Fruit fly (Drosophila melanogaster) whole organism, embryonic: Measurements from ENCODE around the gene CheB93b.
A peak's percentile ranks its signal among the peaks of the same experiment; 100 is the strongest.

ENCODE experiments used
- BEAF-32 ChIP-seq: fragments of 200-800 bp; sonication (Bioruptor generic); optimal IDR thresholded peaks from 3 replicates; lab custom pipeline; 2017; ENCODE audit warnings: missing biosample characterization, missing genetic modification characterization, mild to moderate bottlenecking, moderate library complexity, missing genetic modification reagents
- CG10209 ChIP-seq: fragments of 200-800 bp; sonication (Bioruptor generic); optimal IDR thresholded peaks from 3 replicates; lab custom pipeline; 2017; ENCODE audit warnings: missing biosample characterization, mild to moderate bottlenecking, missing genetic modification characterization, missing genetic modification reagents
- CG10979 ChIP-seq: fragments of 200-800 bp; sonication (Bioruptor generic); optimal IDR thresholded peaks from 2 replicates; lab custom pipeline; 2018; ENCODE audit warnings: missing biosample characterization, mild to moderate bottlenecking, missing genetic modification characterization, moderate library complexity
- CG11695 ChIP-seq: fragments of 200-800 bp; sonication (Bioruptor generic); IDR thresholded peaks from 3 replicates; pipeline ENCODE4 v1.3.6; 2022; ENCODE audit warnings: missing biosample characterization, missing genetic modification characterization
- CG11696 ChIP-seq: fragments of 200-800 bp; sonication (Bioruptor generic); IDR thresholded peaks from 2 replicates; pipeline ENCODE4 v1.3.6; 2022; ENCODE audit warnings: missing biosample characterization, missing genetic modification characterization
- CG11723 ChIP-seq: fragments of 200-800 bp; sonication (Bioruptor generic); optimal IDR thresholded peaks from 2 replicates; lab custom pipeline; 2017; ENCODE audit warnings: missing biosample characterization, mild to moderate bottlenecking, missing genetic modification characterization
- CG1233 ChIP-seq: fragments of 200-800 bp; sonication (Bioruptor generic); optimal IDR thresholded peaks from 4 replicates; lab custom pipeline; 2018; ENCODE audit warnings: missing biosample characterization, mild to moderate bottlenecking, missing genetic modification characterization
- CG12391 ChIP-seq: fragments of 200-800 bp; sonication (Bioruptor generic); optimal IDR thresholded peaks from 3 replicates; lab custom pipeline; 2018; ENCODE audit warnings: missing biosample characterization, mild to moderate bottlenecking, missing genetic modification characterization, moderate library complexity
- CG13123 ChIP-seq: fragments of 200-800 bp; sonication (Bioruptor generic); optimal IDR thresholded peaks from 2 replicates; lab custom pipeline; 2016; ENCODE audit warnings: missing biosample characterization, missing genetic modification characterization
- CG13624 ChIP-seq: fragments of 200-800 bp; sonication (Bioruptor generic); optimal IDR thresholded peaks from 2 replicates; lab custom pipeline; 2016; ENCODE audit warnings: missing biosample characterization, missing genetic modification characterization
- CG14667 ChIP-seq: fragments of 200-800 bp; sonication (Bioruptor generic); IDR thresholded peaks from 2 replicates; pipeline ENCODE4 v1.3.6; 2022; ENCODE audit warnings: missing biosample characterization, missing genetic modification characterization
- CG2129 ChIP-seq: fragments of 200-800 bp; sonication (Bioruptor generic); IDR thresholded peaks from 2 replicates; pipeline ENCODE4 v1.3.6; 2022; ENCODE audit warnings: missing biosample characterization, missing genetic modification characterization; ENCODE audit not compliant: partially characterized antibody
- CG2199 ChIP-seq: fragments of 200-800 bp; sonication (Bioruptor generic); IDR thresholded peaks from 3 replicates; pipeline ENCODE4 v1.3.6; 2022; ENCODE audit warnings: missing biosample characterization, missing genetic modification characterization
- CG30431 ChIP-seq: fragments of 200-800 bp; sonication (Bioruptor generic); optimal IDR thresholded peaks from 2 replicates; lab custom pipeline; 2017; ENCODE audit warnings: missing biosample characterization, missing genetic modification characterization
- CG31224 ChIP-seq: fragments of 200-800 bp; sonication (Bioruptor generic); IDR thresholded peaks from 2 replicates; pipeline ENCODE4 v1.3.6; 2022; ENCODE audit warnings: missing biosample characterization, missing genetic modification characterization
- CG32772 ChIP-seq: fragments of 200-800 bp; sonication (Bioruptor generic); IDR thresholded peaks from 2 replicates; pipeline ENCODE4 v1.3.6; 2022; ENCODE audit warnings: missing biosample characterization, missing genetic modification characterization
- CG33557 ChIP-seq: fragments of 200-800 bp; sonication (Bioruptor generic); optimal IDR thresholded peaks from 2 replicates; lab custom pipeline; 2019; ENCODE audit warnings: missing biosample characterization, mild to moderate bottlenecking, missing genetic modification characterization, moderate library complexity
- CG34422 ChIP-seq: fragments of 200-800 bp; sonication (Bioruptor generic); IDR thresholded peaks from 3 replicates; pipeline ENCODE4 v1.3.6; 2022; ENCODE audit warnings: missing biosample characterization, missing genetic modification characterization
- CG42726 ChIP-seq: fragments of 200-800 bp; sonication (Bioruptor generic); IDR thresholded peaks from 2 replicates; pipeline ENCODE4 v1.3.6; 2022; ENCODE audit warnings: missing biosample characterization, missing genetic modification characterization; ENCODE audit not compliant: partially characterized antibody
- CG7357 ChIP-seq: fragments of 200-800 bp; sonication (Bioruptor generic); IDR thresholded peaks from 3 replicates; pipeline ENCODE4 v1.3.6; 2022; ENCODE audit warnings: missing biosample characterization, missing genetic modification characterization
- CG7928 ChIP-seq: fragments of 200-800 bp; sonication (Bioruptor generic); optimal IDR thresholded peaks from 2 replicates; lab custom pipeline; 2017; ENCODE audit warnings: missing biosample characterization, mild to moderate bottlenecking, missing genetic modification characterization
- Camta ChIP-seq: fragments of 200-800 bp; sonication (Bioruptor generic); optimal IDR thresholded peaks from 2 replicates; lab custom pipeline; 2016; ENCODE audit warnings: missing biosample characterization, missing genetic modification characterization
- Deaf1 ChIP-seq: fragments of 200-800 bp; optimal IDR thresholded peaks from 3 replicates; lab custom pipeline; 2019; ENCODE audit warnings: missing biosample characterization, mild to moderate bottlenecking, missing genetic modification characterization, moderate library complexity
- H2.0 ChIP-seq: fragments of 200-800 bp; sonication (Bioruptor generic); IDR thresholded peaks from 2 replicates; pipeline ENCODE4 v1.3.6; 2022; ENCODE audit warnings: missing biosample characterization, missing genetic modification characterization
- HmgZ ChIP-seq: fragments of 200-800 bp; sonication (Bioruptor generic); optimal IDR thresholded peaks from 2 replicates; lab custom pipeline; 2018; ENCODE audit warnings: missing biosample characterization, mild to moderate bottlenecking, missing genetic modification characterization
- Hr51 ChIP-seq, 2 experiments: fragments of 200-800 bp; sonication (Bioruptor generic); optimal IDR thresholded peaks; 2 replicates in 1 of 2; 3 replicates in 1 of 2; lab custom pipeline; 2016 to 2018; ENCODE audit warnings: missing biosample characterization in 2 of 2, missing genetic modification characterization in 2 of 2, mild to moderate bottlenecking in 1 of 2, moderate library complexity in 1 of 2
- Jarid2 ChIP-seq: fragments of 200-800 bp; sonication (Bioruptor generic); optimal IDR thresholded peaks from 3 replicates; lab custom pipeline; 2017; ENCODE audit warnings: mild to moderate bottlenecking, missing biosample characterization, missing genetic modification reagents, missing genetic modification characterization
- MESR4 ChIP-seq: fragments of 200-800 bp; sonication (Bioruptor generic); optimal IDR thresholded peaks from 2 replicates; lab custom pipeline; 2018; ENCODE audit warnings: missing biosample characterization, mild to moderate bottlenecking, missing genetic modification characterization, moderate library complexity
- Nf-YA ChIP-seq: fragments of 200-800 bp; sonication (Bioruptor generic); IDR thresholded peaks from 2 replicates; pipeline ENCODE4 v1.3.6; 2022; ENCODE audit warnings: missing biosample characterization, missing genetic modification characterization
- ac ChIP-seq: fragments of 200-800 bp; sonication (Bioruptor generic); optimal IDR thresholded peaks from 3 replicates; lab custom pipeline; 2017; ENCODE audit warnings: missing biosample characterization, mild to moderate bottlenecking, missing genetic modification characterization
- az2 ChIP-seq: fragments of 200-800 bp; sonication (Bioruptor generic); optimal IDR thresholded peaks from 3 replicates; lab custom pipeline; 2016; ENCODE audit warnings: missing biosample characterization, missing genetic modification characterization
- chm ChIP-seq: fragments of 200-800 bp; sonication (Bioruptor generic); IDR thresholded peaks from 2 replicates; pipeline ENCODE4 v1.3.6; 2022; ENCODE audit warnings: missing biosample characterization, missing genetic modification characterization
- dmrt11E ChIP-seq: fragments of 200-800 bp; sonication (Bioruptor generic); optimal IDR thresholded peaks from 3 replicates; lab custom pipeline; 2018; ENCODE audit warnings: missing biosample characterization, mild to moderate bottlenecking, missing genetic modification characterization, moderate library complexity
- gcm2 ChIP-seq: fragments of 200-800 bp; sonication (Bioruptor generic); optimal IDR thresholded peaks from 2 replicates; lab custom pipeline; 2016; ENCODE audit warnings: missing biosample characterization, missing genetic modification characterization
- hbn ChIP-seq: fragments of 200-800 bp; sonication (Bioruptor generic); IDR thresholded peaks from 2 replicates; pipeline ENCODE4 v1.3.6; 2022; ENCODE audit warnings: missing biosample characterization, missing genetic modification characterization; ENCODE audit not compliant: partially characterized antibody
- her ChIP-seq: fragments of 200-800 bp; sonication (Bioruptor generic); optimal IDR thresholded peaks from 2 replicates; lab custom pipeline; 2016; ENCODE audit warnings: missing biosample characterization, missing genetic modification characterization
- jumu ChIP-seq: fragments of 200-800 bp; sonication (Bioruptor generic); optimal IDR thresholded peaks from 3 replicates; lab custom pipeline; 2016; ENCODE audit warnings: missing biosample characterization, missing genetic modification characterization
- maf-S ChIP-seq: fragments of 200-800 bp; sonication (Bioruptor generic); optimal IDR thresholded peaks from 2 replicates; lab custom pipeline; 2016; ENCODE audit warnings: missing biosample characterization, missing genetic modification characterization
- pnt ChIP-seq: fragments of 200-800 bp; sonication (Bioruptor generic); optimal IDR thresholded peaks from 3 replicates; lab custom pipeline; 2016; ENCODE audit warnings: missing biosample characterization, missing genetic modification characterization
- prd ChIP-seq, 3 experiments: fragments of >200 bp in 2 of 3; fragments of 200-800 bp in 1 of 3; sonication (Bioruptor generic) in 1 of 3; optimal IDR thresholded peaks in 2 of 3; IDR thresholded peaks in 1 of 3; 2 replicates in 2 of 3; 3 replicates in 1 of 3; pipeline versions ENCODE4 v1.3.6 to Lab custom; 2017 to 2022; ENCODE audit warnings: missing biosample characterization in 1 of 3, missing genetic modification characterization in 1 of 3
- psq ChIP-seq: fragments of 200-800 bp; sonication (Bioruptor generic); optimal IDR thresholded peaks from 2 replicates; lab custom pipeline; 2017; ENCODE audit warnings: missing biosample characterization, missing genetic modification characterization
- ro ChIP-seq: fragments of 200-800 bp; sonication (Bioruptor generic); IDR thresholded peaks from 2 replicates; pipeline ENCODE4 v1.3.6; 2022; ENCODE audit warnings: missing biosample characterization, missing genetic modification characterization
- sens ChIP-seq: fragments of 200-800 bp; sonication (Bioruptor generic); peaks from one replicate; lab custom pipeline; 2016; ENCODE audit warnings: missing biosample characterization, missing genetic modification characterization
- sisA ChIP-seq: fragments of 200-800 bp; sonication (Bioruptor generic); IDR thresholded peaks from 2 replicates; pipeline ENCODE4 v1.3.6; 2022; ENCODE audit warnings: missing biosample characterization, missing genetic modification characterization
- trh ChIP-seq: fragments of 200-800 bp; sonication (Bioruptor generic); optimal IDR thresholded peaks from 2 replicates; lab custom pipeline; 2016; ENCODE audit warnings: missing biosample characterization, missing genetic modification characterization
- ttk ChIP-seq: fragments of 200-800 bp; sonication (Bioruptor generic); IDR thresholded peaks from 2 replicates; pipeline ENCODE4 v2.1.2; 2022; ENCODE audit warnings: missing biosample characterization, missing genetic modification characterization
- wdn ChIP-seq: fragments of 200-800 bp; sonication (Bioruptor generic); IDR thresholded peaks from 2 replicates; pipeline ENCODE4 v1.3.6; 2022; ENCODE audit warnings: missing biosample characterization, missing genetic modification characterization
- wor ChIP-seq: fragments of 200-800 bp; sonication (Bioruptor generic); IDR thresholded peaks from 2 replicates; pipeline ENCODE4 v1.3.6; 2022; ENCODE audit warnings: missing biosample characterization, missing genetic modification characterization
- zen ChIP-seq: fragments of 200-800 bp; sonication (Bioruptor generic); optimal IDR thresholded peaks from 3 replicates; lab custom pipeline; 2018; ENCODE audit warnings: missing biosample characterization, mild to moderate bottlenecking, missing genetic modification characterization, moderate library complexity

Gene CheB93b

DNA sequence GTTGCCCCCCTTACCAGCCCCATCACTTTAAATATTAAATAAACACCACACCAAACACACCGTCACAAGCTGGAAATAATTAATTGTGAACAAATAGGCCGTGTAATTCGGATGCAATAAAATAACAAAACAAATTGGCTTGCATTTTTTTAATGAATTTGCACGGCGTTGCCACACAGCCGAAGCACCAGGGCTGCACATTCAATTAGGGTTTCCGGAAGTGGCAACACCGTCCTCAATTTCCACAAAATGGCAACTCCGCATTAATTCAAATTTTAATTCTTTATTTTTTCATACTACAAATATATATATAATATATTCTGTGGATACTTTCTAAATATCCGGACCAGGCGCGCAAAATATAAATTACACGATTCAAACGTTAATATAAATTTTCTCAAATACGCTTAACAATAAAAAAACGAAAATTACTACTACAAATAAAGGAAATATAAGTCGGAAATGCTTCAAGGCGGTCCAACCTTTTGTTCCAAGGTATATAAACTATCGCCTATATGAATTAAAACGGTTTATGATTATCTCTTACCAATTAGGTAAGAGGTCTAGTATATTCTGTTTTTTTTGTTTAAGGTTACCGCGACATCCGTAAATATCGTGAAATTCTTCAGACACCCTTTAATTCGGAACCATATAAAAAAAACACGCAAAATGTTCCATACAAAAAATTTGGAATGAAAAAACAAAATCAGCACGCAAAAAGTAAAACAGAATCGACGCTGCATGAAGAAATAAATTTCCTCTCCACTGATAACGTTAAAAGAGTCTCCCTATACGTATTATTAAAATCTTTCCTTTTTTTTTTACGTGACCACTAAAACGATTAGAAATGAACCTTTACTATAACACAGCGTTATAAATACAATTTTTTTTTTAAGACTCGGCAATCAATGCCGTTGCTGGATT is 35.3 kb upstream of the CheB93b start (continued):
- TF ChIP-seq Deaf1, result no peak
- no peak for TF ChIP-seq ro (GFP tag; lab: Robert Waterston, UW)
- TF ChIP-seq her, result no peak
- TF ChIP-seq CG7357 (GFP tag; lab: Robert Waterston, UW), result no peak
- no peak for TF ChIP-seq H2.0 (GFP tag; lab: Robert Waterston, UW)
- TF ChIP-seq CG12391 (tag; lab: Kevin White, UChicago), result peak; percentile 48
- TF ChIP-seq CG10979 (tag; lab: Kevin White, UChicago), result peak; percentile 7
- TF ChIP-seq Nf-YA, result no peak
- peak; percentile 63 for TF ChIP-seq sens
- peak; percentile 24 for TF ChIP-seq CG10209 (GFP tag; lab: Kevin White, UChicago)
- no peak for TF ChIP-seq Jarid2 (GFP tag; lab: Kevin White, UChicago)
- no peak for TF ChIP-seq CG11696 (GFP tag; lab: Robert Waterston, UW)
- 0 out of 3 replicates have a peak, but pooled peaks have one; percentile 39 for TF ChIP-seq CG34422
- peak; percentile 97 for TF ChIP-seq CG7928 (GFP tag; lab: Kevin White, UChicago)
- peak; percentile 48 for TF ChIP-seq BEAF-32 (GFP tag; lab: Kevin White, UChicago)
- TF ChIP-seq HmgZ (tag; lab: Kevin White, UChicago), result peak; percentile 56
- TF ChIP-seq pnt (GFP tag; lab: Kevin White, UChicago), result no peak
- TF ChIP-seq CG2199, result peak; percentile 92
- TF ChIP-seq CG11695, result peak; percentile 9; the same call in 1 of the 3 replicates
- no peak for TF ChIP-seq CG30431 (GFP tag; lab: Kevin White, UChicago)
- TF ChIP-seq prd (optimal IDR thresholded peaks at IDR 0.05; lab: Kevin White, UChicago), result no peak
- no peak for TF ChIP-seq prd (GFP tag; IDR thresholded peaks at IDR 0.05; lab: Robert Waterston, UW)
- TF ChIP-seq wdn (GFP tag; lab: Robert Waterston, UW), result 0 out of 2 replicates have a peak, but pooled peaks have one; percentile 29
- TF ChIP-seq psq (GFP tag; lab: Kevin White, UChicago), result no peak
- no peak for TF ChIP-seq CG14667 (GFP tag; lab: Robert Waterston, UW)
- peak; percentile 52 for TF ChIP-seq MESR4
- no peak for TF ChIP-seq jumu
- TF ChIP-seq CG13624, result no peak
- TF ChIP-seq CG11723 (GFP tag; lab: Kevin White, UChicago), result no peak
- no peak for TF ChIP-seq CG33557
- no peak for TF ChIP-seq CG13123
- TF ChIP-seq hbn (GFP tag; lab: Robert Waterston, UW), result no peak
- peak; percentile 49 for TF ChIP-seq CG32772 (GFP tag; lab: Robert Waterston, UW)
- TF ChIP-seq Camta, result no peak
- no peak for TF ChIP-seq CG42726 (GFP tag; lab: Robert Waterston, UW)
- TF ChIP-seq CG2129 (GFP tag; lab: Robert Waterston, UW), result no peak
- TF ChIP-seq CG31224, result no peak
- TF ChIP-seq Hr51 (GFP tag; optimal IDR thresholded peaks at IDR 0.05; lab: Kevin White, UChicago), result no peak
- TF ChIP-seq ac (GFP tag; lab: Kevin White, UChicago), result no peak
- TF ChIP-seq ttk (GFP tag; lab: Robert Waterston, UW), result no peak
- TF ChIP-seq sisA, result no peak
- peak; percentile 5 for TF ChIP-seq az2
- no peak for TF ChIP-seq dmrt11E (tag; lab: Kevin White, UChicago)
- no peak for TF ChIP-seq wor (GFP tag; lab: Robert Waterston, UW)
- TF ChIP-seq chm (GFP tag; lab: Robert Waterston, UW), result no peak
- TF ChIP-seq CG1233 (GFP tag; lab: Kevin White, UChicago), result peak; percentile 48
- TF ChIP-seq trh (GFP tag; lab: Kevin White, UChicago), result no peak
- peak; percentile 64 for TF ChIP-seq zen
- no peak for TF ChIP-seq gcm2
- TF ChIP-seq maf-S (GFP tag; lab: Kevin White, UChicago), result no peak
